Worm (Caenorhabditis elegans) whole organism, late embryonic: ENCODE measurements around the gene F44G4.7.

Experiments used
- ets-4 ChIP-seq: sonication (generic microtip); optimal IDR thresholded peaks from 2 replicates; lab custom pipeline; 2016; ENCODE audit warnings: missing genetic modification characterization, missing compliant biosample characterization
- hlh-13 ChIP-seq: fragments of 200-800 bp; sonication (Bioruptor generic); optimal IDR thresholded peaks from 2 replicates; lab custom pipeline; 2018; ENCODE audit warnings: mild to moderate bottlenecking, missing genetic modification characterization, missing compliant biosample characterization
- hlh-30 ChIP-seq: sonication (generic microtip); optimal IDR thresholded peaks from 2 replicates; lab custom pipeline; 2017; ENCODE audit warnings: antibody characterized with exemption, missing genetic modification characterization, missing compliant biosample characterization; ENCODE audit not compliant: insufficient read depth
- pha-4 ChIP-seq: fragments of 150-350 bp; optimal IDR thresholded peaks from 2 replicates; lab custom pipeline; 2018; ENCODE audit warnings: missing biosample characterization, missing genetic modification reagents, missing genetic modification characterization
- sox-2 ChIP-seq: fragments of 200-800 bp; sonication (Bioruptor generic); IDR thresholded peaks from 2 replicates; pipeline ENCODE4 v1.3.6; 2022; ENCODE audit warnings: missing genetic modification reagents, missing genetic modification characterization, missing compliant biosample characterization
- unc-42 ChIP-seq: sonication (generic microtip); optimal IDR thresholded peaks from 2 replicates; lab custom pipeline; 2016; ENCODE audit warnings: missing genotype, missing genetic modification characterization, missing compliant biosample characterization
- unc-55 ChIP-seq: sonication (generic microtip); optimal IDR thresholded peaks from 2 replicates; lab custom pipeline; 2017; ENCODE audit warnings: missing biosample characterization, missing genetic modification reagents, missing genetic modification characterization

- TF ChIP-seq pha-4 (tag; lab: Kevin White, UChicago) (no peak), unc-42 (tag; lab: Kevin White, UChicago) (no peak), hlh-30 (tag; lab: Kevin White, UChicago) (no peak), hlh-13 (GFP tag; lab: Kevin White, UChicago) (no peak), unc-55 (GFP tag; lab: Kevin White, UChicago) (no peak), ets-4 (tag; lab: Kevin White, UChicago) (no peak), sox-2 (no peak)
These were observed 19.3 kb upstream of the F44G4.7 start for ce11 chrII:9024312-9024711.
